Fruit fly (Drosophila melanogaster) whole organism, adult: ENCODE measurements around the gene CG11563.

ENCODE experiments used
- CG12768 ChIP-seq: fragments of 200-800 bp; sonication (Bioruptor generic); optimal IDR thresholded peaks from 2 replicates; lab custom pipeline; 2017; ENCODE audit warnings: missing biosample characterization, missing genetic modification characterization, mild to moderate bottlenecking, moderate library complexity, missing genetic modification reagents
- CG14711 ChIP-seq: fragments of 200-800 bp; sonication (Bioruptor generic); optimal IDR thresholded peaks from 2 replicates; lab custom pipeline; 2018; ENCODE audit warnings: missing biosample characterization, mild to moderate bottlenecking, missing genetic modification characterization, moderate library complexity
- CG1620 ChIP-seq: fragments of 200-800 bp; sonication (Bioruptor generic); optimal IDR thresholded peaks from 2 replicates; lab custom pipeline; 2016; ENCODE audit warnings: missing biosample characterization, missing genetic modification characterization
- Crg-1 ChIP-seq: fragments of 200-800 bp; sonication (Bioruptor generic); optimal IDR thresholded peaks from 2 replicates; lab custom pipeline; 2016; ENCODE audit warnings: missing biosample characterization, missing genetic modification characterization
- Hr96 ChIP-seq: fragments of 200-800 bp; sonication (Bioruptor generic); optimal IDR thresholded peaks from 2 replicates; lab custom pipeline; 2016; ENCODE audit warnings: missing biosample characterization, missing genetic modification characterization
- bab1 ChIP-seq: fragments of 200-800 bp; sonication (Bioruptor generic); optimal IDR thresholded peaks from 3 replicates; lab custom pipeline; 2019; ENCODE audit warnings: missing biosample characterization, mild to moderate bottlenecking, missing genetic modification characterization, moderate library complexity
- cic ChIP-seq: fragments of 200-800 bp; sonication (Bioruptor generic); optimal IDR thresholded peaks from 2 replicates; lab custom pipeline; 2017; ENCODE audit warnings: missing biosample characterization, mild to moderate bottlenecking, missing genetic modification characterization, moderate library complexity
- cnc ChIP-seq, 2 experiments: fragments of >200 bp; optimal IDR thresholded peaks; 2 replicates each; lab custom pipeline; 2017
- kay ChIP-seq: fragments of 200-800 bp; sonication (Bioruptor generic); peaks from one replicate; lab custom pipeline; 2016; ENCODE audit warnings: missing biosample characterization, missing genetic modification characterization, borderline replicate concordance
- ovo ChIP-seq: fragments of 200-800 bp; sonication (Bioruptor generic); optimal IDR thresholded peaks from 2 replicates; lab custom pipeline; 2016; ENCODE audit warnings: missing biosample characterization, missing genetic modification characterization

- no peak for TF ChIP-seq cic (GFP tag; lab: Kevin White, UChicago)
- no peak for TF ChIP-seq cnc (optimal IDR thresholded peaks at IDR 0.05; lab: Kevin White, UChicago)
- no peak for TF ChIP-seq CG1620 (GFP tag; lab: Kevin White, UChicago)
- TF ChIP-seq CG14711 (tag; lab: Kevin White, UChicago): no peak
- TF ChIP-seq bab1: no peak
- no peak for TF ChIP-seq ovo (GFP tag; lab: Kevin White, UChicago)
- TF ChIP-seq CG12768: no peak
- TF ChIP-seq Crg-1: no peak
- TF ChIP-seq Hr96 (GFP tag; lab: Kevin White, UChicago): no peak
- no peak for TF ChIP-seq kay
Observed at dm6 chr3R:31690439-31690838, 46.4 kb upstream of the CG11563 start.
